Worm (Caenorhabditis elegans) whole organism, L2 larva: ENCODE data around the gene str-123.

Experiments used
- C34F6.9 ChIP-seq: fragments of 150-350 bp; optimal IDR thresholded peaks from 2 replicates; lab custom pipeline; 2014; ENCODE audit warnings: missing biosample characterization, missing genetic modification characterization
- F13H6.1 ChIP-seq: sonication (generic microtip); optimal IDR thresholded peaks from 2 replicates; lab custom pipeline; 2016; ENCODE audit warnings: missing genetic modification characterization, missing compliant biosample characterization
- R02D3.7 ChIP-seq: fragments of 150-350 bp; optimal IDR thresholded peaks from 2 replicates; lab custom pipeline; 2014; ENCODE audit warnings: missing biosample characterization, missing genetic modification characterization
- Y55F3AM.14 ChIP-seq: fragments of 200-800 bp; sonication (Bioruptor generic); optimal IDR thresholded peaks from 2 replicates; lab custom pipeline; 2018; ENCODE audit warnings: mild to moderate bottlenecking, missing genetic modification characterization, missing compliant biosample characterization
- ZK546.5 ChIP-seq: sonication (generic microtip); optimal IDR thresholded peaks from 2 replicates; lab custom pipeline; 2017; ENCODE audit warnings: missing biosample characterization, missing genetic modification characterization
- alr-1 ChIP-seq: fragments of 150-350 bp; optimal IDR thresholded peaks from 2 replicates; lab custom pipeline; 2014; ENCODE audit warnings: missing biosample characterization, missing genetic modification characterization
- aly-2 ChIP-seq: fragments of 150-350 bp; optimal IDR thresholded peaks from 2 replicates; lab custom pipeline; 2014; ENCODE audit warnings: missing biosample characterization, missing genetic modification characterization
- ama-1 ChIP-seq: fragments of 150-350 bp; optimal IDR thresholded peaks from 2 replicates; lab custom pipeline; 2018; ENCODE audit warnings: inconsistent platforms
- blmp-1 ChIP-seq: sonication (generic microtip); optimal IDR thresholded peaks from 2 replicates; lab custom pipeline; 2017; ENCODE audit warnings: missing genetic modification characterization, mild to moderate bottlenecking, missing compliant biosample characterization, antibody characterized with exemption, moderate library complexity; ENCODE audit not compliant: insufficient read depth
- ceh-16 ChIP-seq: fragments of 150-350 bp; optimal IDR thresholded peaks from 2 replicates; lab custom pipeline; 2014; ENCODE audit warnings: missing biosample characterization, missing genetic modification characterization
- ceh-82 ChIP-seq: fragments of 150-350 bp; optimal IDR thresholded peaks from 2 replicates; lab custom pipeline; 2014; ENCODE audit warnings: missing biosample characterization, missing genetic modification characterization
- crh-2 ChIP-seq: sonication (generic microtip); optimal IDR thresholded peaks from 2 replicates; lab custom pipeline; 2017; ENCODE audit warnings: missing biosample characterization, missing genetic modification characterization
- dmd-4 ChIP-seq: sonication (generic microtip); optimal IDR thresholded peaks from 2 replicates; lab custom pipeline; 2017; ENCODE audit warnings: missing biosample characterization, missing genetic modification characterization
- egl-27 ChIP-seq: sonication (generic microtip); optimal IDR thresholded peaks from 3 replicates; lab custom pipeline; 2017; ENCODE audit warnings: missing biosample characterization, missing genetic modification reagents, missing genetic modification characterization
- elt-1 ChIP-seq: fragments of 150-350 bp; optimal IDR thresholded peaks from 2 replicates; lab custom pipeline; 2014; ENCODE audit warnings: missing biosample characterization, missing genetic modification characterization
- elt-3 ChIP-seq: sonication (generic microtip); optimal IDR thresholded peaks from 2 replicates; lab custom pipeline; 2017; ENCODE audit warnings: missing biosample characterization, missing genetic modification characterization
- fos-1 ChIP-seq: fragments of 150-350 bp; optimal IDR thresholded peaks from 2 replicates; lab custom pipeline; 2014; ENCODE audit warnings: missing biosample characterization, missing genetic modification characterization
- gmeb-1 ChIP-seq: fragments of 150-350 bp; optimal IDR thresholded peaks from 2 replicates; lab custom pipeline; 2014; ENCODE audit warnings: missing biosample characterization, missing genetic modification characterization
- lin-13 ChIP-seq: fragments of 150-350 bp; optimal IDR thresholded peaks from 2 replicates; lab custom pipeline; 2014; ENCODE audit warnings: missing biosample characterization, missing genetic modification reagents, missing genetic modification characterization
- lin-39 ChIP-seq: fragments of 150-350 bp; optimal IDR thresholded peaks from 2 replicates; lab custom pipeline; 2014; ENCODE audit warnings: missing biosample characterization, missing genetic modification reagents, missing genetic modification characterization
- lsy-2 ChIP-seq, 2 experiments: fragments of 150-350 bp in 1 of 2; sonication (generic microtip) in 1 of 2; optimal IDR thresholded peaks; 2 replicates each; lab custom pipeline; 2014 to 2017; ENCODE audit warnings: missing biosample characterization in 2 of 2, missing genetic modification characterization in 2 of 2
- mbf-1 ChIP-seq: sonication (generic microtip); optimal IDR thresholded peaks from 2 replicates; lab custom pipeline; 2017; ENCODE audit warnings: missing biosample characterization, missing genetic modification characterization
- mdl-1 ChIP-seq, 2 experiments: fragments of 150-350 bp in 1 of 2; sonication (generic microtip) in 1 of 2; optimal IDR thresholded peaks; 2 replicates each; lab custom pipeline; 2017; ENCODE audit warnings: missing biosample characterization in 2 of 2, missing genetic modification characterization in 2 of 2
- nhr-10 ChIP-seq: sonication (generic microtip); optimal IDR thresholded peaks from 2 replicates; lab custom pipeline; 2017; ENCODE audit warnings: missing biosample characterization, missing genetic modification characterization
- nhr-11 ChIP-seq: fragments of 150-350 bp; optimal IDR thresholded peaks from 2 replicates; lab custom pipeline; 2014; ENCODE audit warnings: missing biosample characterization, missing genetic modification characterization
- nhr-12 ChIP-seq: fragments of 150-350 bp; optimal IDR thresholded peaks from 2 replicates; lab custom pipeline; 2014; ENCODE audit warnings: missing biosample characterization, missing genetic modification characterization
- nhr-129 ChIP-seq: fragments of 150-350 bp; optimal IDR thresholded peaks from 2 replicates; lab custom pipeline; 2014; ENCODE audit warnings: missing biosample characterization, missing genetic modification characterization
- nhr-21 ChIP-seq: fragments of 150-350 bp; optimal IDR thresholded peaks from 2 replicates; lab custom pipeline; 2014; ENCODE audit warnings: missing biosample characterization, missing genetic modification characterization
- nhr-23 ChIP-seq: fragments of 150-350 bp; optimal IDR thresholded peaks from 2 replicates; lab custom pipeline; 2014; ENCODE audit warnings: missing biosample characterization, missing genetic modification reagents, missing genetic modification characterization
- nhr-237 ChIP-seq: fragments of 150-350 bp; optimal IDR thresholded peaks from 2 replicates; lab custom pipeline; 2014; ENCODE audit warnings: missing biosample characterization, missing genetic modification characterization
- nhr-25 ChIP-seq: fragments of 150-350 bp; sonication (generic microtip); optimal IDR thresholded peaks from 3 replicates; lab custom pipeline; 2014; ENCODE audit warnings: missing biosample characterization, missing genetic modification characterization
- nhr-6 ChIP-seq: fragments of 150-350 bp; optimal IDR thresholded peaks from 2 replicates; lab custom pipeline; 2014; ENCODE audit warnings: missing biosample characterization, missing genetic modification characterization
- nhr-77 ChIP-seq: fragments of 150-350 bp; optimal IDR thresholded peaks from 2 replicates; lab custom pipeline; 2014; ENCODE audit warnings: missing biosample characterization, missing genetic modification characterization
- peb-1 ChIP-seq: fragments of 150-350 bp; optimal IDR thresholded peaks from 2 replicates; lab custom pipeline; 2014; ENCODE audit warnings: missing biosample characterization, missing genetic modification characterization
- sem-4 ChIP-seq: fragments of 150-350 bp; optimal IDR thresholded peaks from 2 replicates; lab custom pipeline; 2014; ENCODE audit warnings: missing biosample characterization, missing genetic modification reagents, missing genetic modification characterization
- skn-1 ChIP-seq: sonication (generic microtip); optimal IDR thresholded peaks from 2 replicates; lab custom pipeline; 2017; ENCODE audit warnings: missing biosample characterization, missing genetic modification characterization
- sma-3 ChIP-seq: sonication (generic microtip); optimal IDR thresholded peaks from 2 replicates; lab custom pipeline; 2016; ENCODE audit warnings: missing genetic modification reagents, missing genetic modification characterization, missing compliant biosample characterization
- sma-9 ChIP-seq, 2 experiments: fragments of 150-350 bp in 1 of 2; sonication (generic microtip) in 1 of 2; optimal IDR thresholded peaks; 2 replicates each; lab custom pipeline; 2014 to 2016; ENCODE audit warnings: missing genetic modification characterization in 2 of 2, mild to moderate bottlenecking in 1 of 2, missing biosample characterization in 1 of 2, missing compliant biosample characterization in 1 of 2, missing genetic modification reagents in 1 of 2, moderate library complexity in 1 of 2
- snpc-4 ChIP-seq: fragments of 150-350 bp; optimal IDR thresholded peaks from 2 replicates; lab custom pipeline; 2014; ENCODE audit warnings: missing biosample characterization, missing genetic modification characterization
- unc-39 ChIP-seq: fragments of 150-350 bp; optimal IDR thresholded peaks from 2 replicates; lab custom pipeline; 2014; ENCODE audit warnings: missing biosample characterization, missing genetic modification characterization
- unc-55 ChIP-seq: fragments of 150-350 bp; sonication (generic microtip); optimal IDR thresholded peaks from 3 replicates; lab custom pipeline; 2014; ENCODE audit warnings: missing biosample characterization, missing genetic modification reagents, missing genetic modification characterization
- unc-62 ChIP-seq: fragments of 150-350 bp; optimal IDR thresholded peaks from 2 replicates; lab custom pipeline; 2014; ENCODE audit warnings: missing biosample characterization, missing genetic modification reagents, missing genetic modification characterization
- zag-1 ChIP-seq: fragments of 150-350 bp; optimal IDR thresholded peaks from 2 replicates; lab custom pipeline; 2014; ENCODE audit warnings: missing biosample characterization, missing genetic modification characterization
- ztf-1 ChIP-seq: fragments of 200-800 bp; sonication (Bioruptor generic); conservative IDR thresholded peaks from 2 replicates; pipeline ENCODE4 v1.3.6; 2022; ENCODE audit warnings: missing genetic modification characterization, missing compliant biosample characterization
- ztf-11 ChIP-seq: sonication (generic microtip); optimal IDR thresholded peaks from 2 replicates; lab custom pipeline; 2017; ENCODE audit warnings: missing biosample characterization, missing genetic modification characterization
- ztf-4 ChIP-seq: fragments of 150-350 bp; optimal IDR thresholded peaks from 2 replicates; lab custom pipeline; 2014; ENCODE audit warnings: missing biosample characterization, missing genetic modification characterization

Gene str-123

ce11 chrX:12759010-12759409 lies 31.1 kb upstream of the str-123 start:
- TF ChIP-seq zag-1 (tag; lab: Kevin White, UChicago) (no peak), sma-9 (GFP tag; optimal IDR thresholded peaks at IDR 0.05; lab: Kevin White, UChicago) (peak; percentile 65), sma-9 (tag; optimal IDR thresholded peaks at IDR 0.05; lab: Kevin White, UChicago) (no peak), fos-1 (peak; percentile 4)
- TF ChIP-seq, all 48 proteins: peak for 2

ce11 chrX:12759642-12760041 lies 30.5 kb upstream of the str-123 start:
- TF ChIP-seq alr-1 (tag; lab: Kevin White, UChicago) = no peak
- no peak for TF ChIP-seq nhr-11 (tag; lab: Kevin White, UChicago)
- peak; percentile 57 for TF ChIP-seq F13H6.1 (tag; lab: Kevin White, UChicago)
- TF ChIP-seq zag-1 (tag; lab: Kevin White, UChicago) = no peak
- no peak for TF ChIP-seq nhr-77
- no peak for TF ChIP-seq C34F6.9 (tag; lab: Kevin White, UChicago)
- no peak for TF ChIP-seq peb-1
- peak; percentile 83 for TF ChIP-seq blmp-1 (tag; lab: Kevin White, UChicago)
- no peak for TF ChIP-seq dmd-4 (tag; lab: Kevin White, UChicago)
- TF ChIP-seq nhr-21 (tag; lab: Kevin White, UChicago) = peak; percentile 65
- TF ChIP-seq snpc-4 (tag; lab: Kevin White, UChicago) = no peak
- peak; percentile 25 for TF ChIP-seq Y55F3AM.14
- TF ChIP-seq gmeb-1 (tag; lab: Kevin White, UChicago) = peak; percentile 38
- TF ChIP-seq fos-1 = peak; percentile 92
- TF ChIP-seq ztf-4 (tag; lab: Kevin White, UChicago) = no peak
- peak; percentile 45 for TF ChIP-seq nhr-129
- TF ChIP-seq egl-27 (tag; lab: Kevin White, UChicago) = no peak
- peak; percentile 68 for TF ChIP-seq sma-3 (GFP tag; lab: Kevin White, UChicago)
- peak; percentile 65 to 85 for TF ChIP-seq mdl-1 (tag; optimal IDR thresholded peaks at IDR 0.05; lab: Kevin White, UChicago)
- no peak for TF ChIP-seq nhr-23 (tag; lab: Kevin White, UChicago)
- TF ChIP-seq sem-4 (tag; lab: Kevin White, UChicago) = no peak
- TF ChIP-seq crh-2 (tag; lab: Kevin White, UChicago) = peak; percentile 70
- no peak for TF ChIP-seq ama-1 (lab: Kevin White, UChicago)
- TF ChIP-seq lin-13 (GFP tag; lab: Kevin White, UChicago) = no peak
- TF ChIP-seq sma-9 (GFP tag; optimal IDR thresholded peaks at IDR 0.05; lab: Kevin White, UChicago) = peak; percentile 90
- TF ChIP-seq sma-9 (tag; optimal IDR thresholded peaks at IDR 0.05; lab: Kevin White, UChicago) = no peak
- no peak for TF ChIP-seq aly-2
- TF ChIP-seq R02D3.7 = no peak

- TF ChIP-seq lsy-2 (tag; optimal IDR thresholded peaks at IDR 0.05; lab: Kevin White, UChicago) (no peak), sma-9 (GFP tag; optimal IDR thresholded peaks at IDR 0.05; lab: Kevin White, UChicago) (peak; percentile 67), sma-9 (tag; optimal IDR thresholded peaks at IDR 0.05; lab: Kevin White, UChicago) (no peak), nhr-237 (tag; lab: Kevin White, UChicago) (no peak), nhr-12 (tag; lab: Kevin White, UChicago) (no peak), ZK546.5 (tag; lab: Kevin White, UChicago) (no peak), mbf-1 (tag; lab: Kevin White, UChicago) (no peak), sem-4 (tag; lab: Kevin White, UChicago) (no peak), elt-3 (tag; lab: Kevin White, UChicago) (no peak), ztf-1 (GFP tag; lab: Robert Waterston, UW) (no peak), nhr-10 (no peak), dmd-4 (tag; lab: Kevin White, UChicago) (no peak), nhr-21 (tag; lab: Kevin White, UChicago) (no peak), nhr-25 (tag; lab: Kevin White, UChicago) (peak; percentile 57), alr-1 (tag; lab: Kevin White, UChicago) (no peak), fos-1 (peak; percentile 3), aly-2 (no peak), ceh-16 (tag; lab: Kevin White, UChicago) (no peak), skn-1 (tag; lab: Kevin White, UChicago) (no peak), Y55F3AM.14 (no peak), peb-1 (no peak), nhr-129 (peak; percentile 49), F13H6.1 (tag; lab: Kevin White, UChicago) (no peak), ztf-11 (tag; lab: Kevin White, UChicago) (no peak), lin-39 (no peak), unc-62 (GFP tag; lab: Kevin White, UChicago) (no peak), nhr-6 (no peak), mdl-1 (tag; optimal IDR thresholded peaks at IDR 0.05; lab: Kevin White, UChicago) (peak in 1 of 2 experiments; percentile 40), ceh-82 (no peak), zag-1 (tag; lab: Kevin White, UChicago) (no peak), unc-39 (tag; lab: Kevin White, UChicago) (no peak), C34F6.9 (tag; lab: Kevin White, UChicago) (peak; percentile 27), elt-1 (no peak), egl-27 (tag; lab: Kevin White, UChicago) (no peak), nhr-11 (tag; lab: Kevin White, UChicago) (no peak), sma-3 (GFP tag; lab: Kevin White, UChicago) (peak; percentile 52), ztf-4 (tag; lab: Kevin White, UChicago) (no peak), gmeb-1 (tag; lab: Kevin White, UChicago) (no peak), crh-2 (tag; lab: Kevin White, UChicago) (no peak), unc-55 (GFP tag; lab: Kevin White, UChicago) (no peak), blmp-1 (tag; lab: Kevin White, UChicago) (peak; percentile 80), nhr-23 (tag; lab: Kevin White, UChicago) (no peak)
Measured at ce11 chrX:12761295-12761775, 28.8 kb upstream of the str-123 start.
